Worm (Caenorhabditis elegans): ENCODE data around the gene T24A6.20.

Gene T24A6.20

DNA sequence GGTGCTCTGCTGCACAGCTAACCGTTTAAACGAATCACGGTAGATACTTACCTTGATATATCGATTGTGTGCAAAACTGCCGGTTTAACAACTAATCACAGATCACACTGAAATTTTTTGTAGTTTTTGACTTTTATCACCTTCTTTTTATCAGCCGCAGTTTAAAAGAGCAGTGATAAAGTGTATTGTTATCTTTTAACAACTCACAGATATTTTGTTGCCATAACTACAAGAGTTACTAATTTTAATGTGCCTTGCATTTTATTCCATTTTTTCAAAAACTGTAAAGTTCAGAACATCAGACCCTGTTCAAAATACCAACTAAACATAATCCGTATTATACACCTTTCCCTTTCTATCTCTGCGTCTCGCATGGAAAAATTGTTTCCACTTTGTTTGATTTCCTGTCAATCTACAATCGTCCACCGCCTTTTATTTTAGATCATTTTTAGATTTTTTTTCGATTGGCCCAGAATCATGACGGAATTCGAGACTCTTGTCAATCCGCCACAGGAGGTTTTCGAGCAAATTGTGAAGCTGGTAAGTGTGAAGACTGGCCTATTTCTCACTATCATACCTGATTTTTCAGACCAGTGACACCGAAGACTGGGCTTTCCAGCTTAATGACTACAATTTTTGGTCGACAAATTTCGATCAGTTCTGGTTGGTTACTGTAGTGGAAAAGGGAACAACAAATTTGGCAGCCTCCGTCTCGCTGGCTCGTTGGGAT, at the start of gene T24A6.20:
Gene T24A6.20, plus strand, starts transcription at position 395 of the 730 bp plus-strand sequence.
- TF ChIP-seq fos-1 (tag; optimal IDR thresholded peaks at IDR 0.05) (no peak), efl-1 (optimal IDR thresholded peaks at IDR 0.05) (no peak), efl-1 (GFP tag; optimal IDR thresholded peaks at IDR 0.05 in 1 of 2) (peak in 1 of 2 experiments; percentile 91), C04F5.9 (tag; optimal IDR thresholded peaks at IDR 0.05) (no peak), elt-2 (tag; optimal IDR thresholded peaks at IDR 0.05) (peak; percentile 70), blmp-1 (tag; optimal IDR thresholded peaks at IDR 0.05) (peak; percentile 35)

ce11 chrV:3505745-3506144, 47.2 kb upstream of the T24A6.20 start:
- peak; percentile 48 for TF ChIP-seq tlp-1 (tag; optimal IDR thresholded peaks at IDR 0.05)
- no peak for TF ChIP-seq unc-86 (tag; optimal IDR thresholded peaks at IDR 0.05)
- no peak for TF ChIP-seq irx-1 (tag; optimal IDR thresholded peaks at IDR 0.05)
- TF ChIP-seq elt-3 (tag; optimal IDR thresholded peaks at IDR 0.05): peak in 4 of 6 experiments; percentile 7 to 79 (median 54)
- TF ChIP-seq lsy-2 (tag; optimal IDR thresholded peaks at IDR 0.05): no peak
- peak in 1 of 2 experiments; percentile 28 for TF ChIP-seq lin-35 (GFP tag; optimal IDR thresholded peaks at IDR 0.05)
- no peak for TF ChIP-seq unc-130 (tag; optimal IDR thresholded peaks at IDR 0.05)
- no peak for TF ChIP-seq jun-1 (tag; optimal IDR thresholded peaks at IDR 0.05)
- no peak for TF ChIP-seq pag-3 (tag; optimal IDR thresholded peaks at IDR 0.05; ENCODE audit: borderline replicate concordance, insufficient read depth)
- TF ChIP-seq hlh-17 (GFP tag; optimal IDR thresholded peaks at IDR 0.05; ENCODE audit: borderline replicate concordance): no peak
- TF ChIP-seq alr-1 (tag; optimal IDR thresholded peaks at IDR 0.05; ENCODE audit: borderline replicate concordance): no peak
- peak; percentile 0 for TF ChIP-seq mep-1 (tag; optimal IDR thresholded peaks at IDR 0.05)
- no peak for TF ChIP-seq aha-1 (tag; optimal IDR thresholded peaks at IDR 0.05)
- no peak for TF ChIP-seq mef-2 (tag; optimal IDR thresholded peaks at IDR 0.05)
- no peak for TF ChIP-seq nhr-19 (GFP tag; conservative IDR thresholded peaks at IDR 0.05)
- no peak for TF ChIP-seq ztf-4 (tag; optimal IDR thresholded peaks at IDR 0.05)
- no peak for TF ChIP-seq nhr-77 (tag; optimal IDR thresholded peaks at IDR 0.05)
- TF ChIP-seq dpl-1 (GFP tag; optimal IDR thresholded peaks at IDR 0.05): peak in 1 of 3 experiments; percentile 17
- no peak for TF ChIP-seq C34B4.2 (tag; optimal IDR thresholded peaks at IDR 0.05)
- TF ChIP-seq sox-4 (tag; optimal IDR thresholded peaks at IDR 0.05): no peak
- TF ChIP-seq grh-1 (GFP tag; IDR thresholded peaks at IDR 0.05): no peak
- TF ChIP-seq hpl-2 (GFP tag; optimal IDR thresholded peaks at IDR 0.05): no peak
- peak; percentile 74 for TF ChIP-seq nhr-85 (tag)
- no peak for TF ChIP-seq dsc-1 (tag; optimal IDR thresholded peaks at IDR 0.05)
- peak; percentile 47 for TF ChIP-seq pqm-1 (tag; optimal IDR thresholded peaks at IDR 0.05)
- no peak for TF ChIP-seq nhr-76 (tag; optimal IDR thresholded peaks at IDR 0.05)
- TF ChIP-seq F16B12.6 (tag; optimal IDR thresholded peaks at IDR 0.05): no peak
- TF ChIP-seq aly-2 (tag; optimal IDR thresholded peaks at IDR 0.05): no peak
- TF ChIP-seq nhr-47 (tag; optimal IDR thresholded peaks at IDR 0.05): no peak
- TF ChIP-seq zag-1 (tag; optimal IDR thresholded peaks at IDR 0.05): no peak
- peak; percentile 84 for TF ChIP-seq nhr-20 (tag; optimal IDR thresholded peaks at IDR 0.05)
- no peak for TF ChIP-seq ceh-8 (GFP tag; optimal IDR thresholded peaks at IDR 0.05)
- TF ChIP-seq C16A3.4 (tag; optimal IDR thresholded peaks at IDR 0.05): no peak
- peak; percentile 91 for TF ChIP-seq elt-2 (tag; optimal IDR thresholded peaks at IDR 0.05)
- TF ChIP-seq lin-39 (tag; optimal IDR thresholded peaks at IDR 0.05): no peak
- no peak for TF ChIP-seq snpc-4 (tag; optimal IDR thresholded peaks at IDR 0.05)
- no peak for TF ChIP-seq mab-9 (GFP tag; IDR thresholded peaks at IDR 0.05)
- no peak for TF ChIP-seq ets-5 (GFP tag; IDR thresholded peaks at IDR 0.05)
- TF ChIP-seq ztf-11 (tag; optimal IDR thresholded peaks at IDR 0.05): no peak
- no peak for TF ChIP-seq sptf-1 (tag; optimal IDR thresholded peaks at IDR 0.05)
- no peak for TF ChIP-seq nhr-237 (tag; optimal IDR thresholded peaks at IDR 0.05)
- peak; percentile 86 for TF ChIP-seq blmp-1 (tag; optimal IDR thresholded peaks at IDR 0.05)
- no peak for TF ChIP-seq fkh-10 (GFP tag; optimal IDR thresholded peaks at IDR 0.05)
- no peak for TF ChIP-seq nhr-11 (tag; optimal IDR thresholded peaks at IDR 0.05)
- TF ChIP-seq lin-15B (tag; optimal IDR thresholded peaks at IDR 0.05): no peak
- no peak for TF ChIP-seq unc-30 (tag; optimal IDR thresholded peaks at IDR 0.05)
- TF ChIP-seq lir-3 (tag; optimal IDR thresholded peaks at IDR 0.05; ENCODE audit: poor library complexity): no peak

Measured in whole organism, L1 larva.